Fruit fly (Drosophila melanogaster) whole organism, embryonic: ENCODE results near the gene Chd64.

ENCODE experiments used
- Bdp1 ChIP-seq: fragments of 200-800 bp; sonication (Bioruptor generic); optimal IDR thresholded peaks from 3 replicates; lab custom pipeline; 2016; ENCODE audit warnings: missing biosample characterization, missing genetic modification characterization
- CG10565 ChIP-seq: fragments of 200-800 bp; sonication (Bioruptor generic); optimal IDR thresholded peaks from 3 replicates; lab custom pipeline; 2016; ENCODE audit warnings: missing biosample characterization, mild to moderate bottlenecking, missing genetic modification characterization
- CG11456 ChIP-seq: fragments of 200-800 bp; sonication (Bioruptor generic); IDR thresholded peaks from 3 replicates; pipeline ENCODE4 v1.3.6; 2022; ENCODE audit warnings: missing biosample characterization, missing genetic modification characterization
- CG12104 ChIP-seq: fragments of 200-800 bp; sonication (Bioruptor generic); optimal IDR thresholded peaks from 3 replicates; lab custom pipeline; 2016; ENCODE audit warnings: missing biosample characterization, missing genetic modification characterization
- CG14441 ChIP-seq: fragments of 200-800 bp; sonication (Bioruptor generic); IDR thresholded peaks from 2 replicates; pipeline ENCODE4 v1.3.6; 2022; ENCODE audit warnings: missing biosample characterization, missing genetic modification characterization
- CG18262 ChIP-seq: fragments of 200-800 bp; optimal IDR thresholded peaks from 3 replicates; lab custom pipeline; 2019; ENCODE audit warnings: missing biosample characterization, mild to moderate bottlenecking, missing genetic modification characterization, moderate library complexity
- CG18599 ChIP-seq: fragments of 200-800 bp; sonication (Bioruptor generic); optimal IDR thresholded peaks from 3 replicates; lab custom pipeline; 2017; ENCODE audit warnings: missing biosample characterization, missing genetic modification characterization, mild to moderate bottlenecking, moderate library complexity, missing genetic modification reagents
- CG30403 ChIP-seq: fragments of 200-800 bp; sonication (Bioruptor generic); optimal IDR thresholded peaks from 3 replicates; lab custom pipeline; 2016; ENCODE audit warnings: missing biosample characterization, missing genetic modification characterization
- CG4730 ChIP-seq: fragments of 200-800 bp; sonication (Bioruptor generic); IDR thresholded peaks from 2 replicates; pipeline ENCODE4 v1.3.6; 2022; ENCODE audit warnings: missing biosample characterization, missing genetic modification characterization
- CG6175 ChIP-seq: fragments of 200-800 bp; sonication (Bioruptor generic); IDR thresholded peaks from 3 replicates; pipeline ENCODE4 v1.3.6; 2022; ENCODE audit warnings: missing biosample characterization, missing genetic modification characterization
- CG7745 ChIP-seq: fragments of 200-800 bp; sonication (Bioruptor generic); optimal IDR thresholded peaks from 2 replicates; lab custom pipeline; 2018; ENCODE audit warnings: missing biosample characterization, mild to moderate bottlenecking, missing genetic modification characterization, moderate library complexity
- CG8089 ChIP-seq: fragments of 200-800 bp; sonication (Bioruptor generic); optimal IDR thresholded peaks from 3 replicates; lab custom pipeline; 2016; ENCODE audit warnings: missing biosample characterization, missing genetic modification characterization
- CG8478 ChIP-seq: fragments of >200 bp; optimal IDR thresholded peaks from 2 replicates; lab custom pipeline; 2018
- CG8924 ChIP-seq: fragments of 200-800 bp; optimal IDR thresholded peaks from 3 replicates; lab custom pipeline; 2019; ENCODE audit warnings: missing biosample characterization, mild to moderate bottlenecking, missing genetic modification characterization, moderate library complexity
- Chrac-16 ChIP-seq: fragments of 200-800 bp; sonication (Bioruptor generic); optimal IDR thresholded peaks from 3 replicates; lab custom pipeline; 2016; ENCODE audit warnings: missing biosample characterization, missing genetic modification characterization
- CkIIα-i1 ChIP-seq: fragments of 200-800 bp; sonication (Bioruptor generic); IDR thresholded peaks from 2 replicates; pipeline ENCODE4 v1.3.6; 2022; ENCODE audit warnings: missing biosample characterization, missing genetic modification characterization
- D19B ChIP-seq: fragments of 200-800 bp; sonication (Bioruptor generic); optimal IDR thresholded peaks from 2 replicates; lab custom pipeline; 2017; ENCODE audit warnings: missing biosample characterization, mild to moderate bottlenecking, missing genetic modification characterization
- Dad ChIP-seq: fragments of 200-800 bp; sonication (Bioruptor generic); optimal IDR thresholded peaks from 3 replicates; lab custom pipeline; 2016; ENCODE audit warnings: missing biosample characterization, missing genetic modification characterization
- Deaf1 ChIP-seq: fragments of 200-800 bp; optimal IDR thresholded peaks from 3 replicates; lab custom pipeline; 2019; ENCODE audit warnings: missing biosample characterization, mild to moderate bottlenecking, missing genetic modification characterization, moderate library complexity
- Dek ChIP-seq: fragments of 200-800 bp; sonication (Bioruptor generic); optimal IDR thresholded peaks from 3 replicates; lab custom pipeline; 2019; ENCODE audit warnings: missing biosample characterization, mild to moderate bottlenecking, missing genetic modification characterization, moderate library complexity
- Dp ChIP-seq: fragments of 200-800 bp; sonication (Bioruptor generic); optimal IDR thresholded peaks from 2 replicates; lab custom pipeline; 2018; ENCODE audit warnings: missing biosample characterization, mild to moderate bottlenecking, missing genetic modification characterization, moderate library complexity
- ERR ChIP-seq: fragments of 200-800 bp; sonication (Bioruptor generic); optimal IDR thresholded peaks from 2 replicates; lab custom pipeline; 2016; ENCODE audit warnings: missing biosample characterization, missing genetic modification characterization
- Fer2 ChIP-seq: fragments of 200-800 bp; sonication (Bioruptor generic); optimal IDR thresholded peaks from 2 replicates; lab custom pipeline; 2018; ENCODE audit warnings: missing biosample characterization, mild to moderate bottlenecking, missing genetic modification characterization, moderate library complexity
- Hr3 ChIP-seq: fragments of 200-800 bp; sonication (Bioruptor generic); optimal IDR thresholded peaks from 3 replicates; lab custom pipeline; 2016; ENCODE audit warnings: missing biosample characterization, missing genetic modification characterization
- Oli ChIP-seq: fragments of 200-800 bp; sonication (Bioruptor generic); optimal IDR thresholded peaks from 2 replicates; lab custom pipeline; 2018; ENCODE audit warnings: missing biosample characterization, mild to moderate bottlenecking, missing genetic modification characterization, moderate library complexity
- Optix ChIP-seq: fragments of 200-800 bp; sonication (Bioruptor generic); IDR thresholded peaks from 3 replicates; pipeline ENCODE4 v1.3.6; 2022; ENCODE audit warnings: missing biosample characterization, missing genetic modification characterization
- PHDP ChIP-seq: fragments of 200-800 bp; sonication (Bioruptor generic); optimal IDR thresholded peaks from 3 replicates; lab custom pipeline; 2018; ENCODE audit warnings: missing biosample characterization, mild to moderate bottlenecking, missing genetic modification characterization, moderate library complexity
- Sry-δ ChIP-seq: fragments of 200-800 bp; sonication (Bioruptor generic); optimal IDR thresholded peaks from 2 replicates; lab custom pipeline; 2016; ENCODE audit warnings: missing biosample characterization, missing genetic modification characterization
- al ChIP-seq: fragments of 200-800 bp; sonication (Bioruptor generic); IDR thresholded peaks from 2 replicates; pipeline ENCODE4 v1.3.6; 2022; ENCODE audit warnings: missing biosample characterization, missing genetic modification characterization
- aop ChIP-seq: fragments of 200-800 bp; sonication (Bioruptor generic); IDR thresholded peaks from 2 replicates; pipeline ENCODE4 v1.3.6; 2022; ENCODE audit warnings: missing biosample characterization, missing genetic modification characterization
- ash1 ChIP-seq: fragments of 200-800 bp; sonication (Bioruptor generic); optimal IDR thresholded peaks from 2 replicates; lab custom pipeline; 2018; ENCODE audit warnings: missing biosample characterization, mild to moderate bottlenecking, missing genetic modification characterization
- ato ChIP-seq: fragments of 200-800 bp; sonication (Bioruptor generic); IDR thresholded peaks from 2 replicates; pipeline ENCODE4 v1.3.6; 2022; ENCODE audit warnings: missing biosample characterization, missing genetic modification characterization; ENCODE audit not compliant: partially characterized antibody
- crol ChIP-seq: fragments of 200-800 bp; sonication (Bioruptor generic); IDR thresholded peaks from 2 replicates; pipeline ENCODE4 v1.3.6; 2022; ENCODE audit warnings: missing biosample characterization, missing genetic modification characterization
- dimm ChIP-seq: fragments of 200-800 bp; sonication (Bioruptor generic); IDR thresholded peaks from 2 replicates; pipeline ENCODE4 v1.3.6; 2022; ENCODE audit warnings: missing biosample characterization, missing genetic modification characterization
- dmrt11E ChIP-seq: fragments of 200-800 bp; sonication (Bioruptor generic); optimal IDR thresholded peaks from 3 replicates; lab custom pipeline; 2018; ENCODE audit warnings: missing biosample characterization, mild to moderate bottlenecking, missing genetic modification characterization, moderate library complexity
- fru ChIP-seq: fragments of >200 bp; optimal IDR thresholded peaks from 2 replicates; lab custom pipeline; 2017
- grn ChIP-seq: fragments of 200-800 bp; sonication (Bioruptor generic); optimal IDR thresholded peaks from 3 replicates; lab custom pipeline; 2017; ENCODE audit warnings: missing biosample characterization, missing genetic modification characterization
- lab ChIP-seq: fragments of 200-800 bp; sonication (Bioruptor generic); optimal IDR thresholded peaks from 3 replicates; lab custom pipeline; 2017; ENCODE audit warnings: missing biosample characterization, missing genetic modification characterization, mild to moderate bottlenecking, moderate library complexity, missing genetic modification reagents
- lola ChIP-seq, 3 experiments: fragments of >200 bp in 2 of 3; fragments of 200-800 bp in 1 of 3; sonication (Bioruptor generic) in 1 of 3; optimal IDR thresholded peaks; 2 replicates each; lab custom pipeline; 2017 to 2019; ENCODE audit warnings: missing biosample characterization in 3 of 3, missing genetic modification characterization in 3 of 3, mild to moderate bottlenecking in 1 of 3, moderate library complexity in 1 of 3
- maf-S ChIP-seq: fragments of 200-800 bp; sonication (Bioruptor generic); optimal IDR thresholded peaks from 2 replicates; lab custom pipeline; 2016; ENCODE audit warnings: missing biosample characterization, missing genetic modification characterization
- nmo ChIP-seq: fragments of 200-800 bp; sonication (Bioruptor generic); optimal IDR thresholded peaks from 2 replicates; lab custom pipeline; 2018; ENCODE audit warnings: missing biosample characterization, mild to moderate bottlenecking, missing genetic modification characterization, moderate library complexity
- nom ChIP-seq: fragments of 200-800 bp; sonication (Bioruptor generic); optimal IDR thresholded peaks from 2 replicates; lab custom pipeline; 2017; ENCODE audit warnings: missing biosample characterization, missing genetic modification characterization, mild to moderate bottlenecking, moderate library complexity, missing genetic modification reagents
- pum ChIP-seq: fragments of 200-800 bp; sonication (Bioruptor generic); optimal IDR thresholded peaks from 2 replicates; lab custom pipeline; 2016; ENCODE audit warnings: missing biosample characterization, missing genetic modification characterization
- ranshi ChIP-seq: fragments of 200-800 bp; sonication (Bioruptor generic); IDR thresholded peaks from 2 replicates; pipeline ENCODE4 v1.3.6; 2022; ENCODE audit warnings: missing biosample characterization, missing genetic modification characterization
- repo ChIP-seq: fragments of 200-800 bp; sonication (Bioruptor generic); optimal IDR thresholded peaks from 2 replicates; lab custom pipeline; 2016; ENCODE audit warnings: missing biosample characterization, missing genetic modification characterization
- sd ChIP-seq: fragments of 200-800 bp; sonication (Bioruptor generic); optimal IDR thresholded peaks from 3 replicates; lab custom pipeline; 2018; ENCODE audit warnings: missing biosample characterization, mild to moderate bottlenecking, missing genetic modification characterization, moderate library complexity
- slou ChIP-seq: fragments of 200-800 bp; sonication (Bioruptor generic); optimal IDR thresholded peaks from 3 replicates; lab custom pipeline; 2016; ENCODE audit warnings: missing biosample characterization, missing genetic modification characterization
- trh ChIP-seq: fragments of 200-800 bp; sonication (Bioruptor generic); optimal IDR thresholded peaks from 2 replicates; lab custom pipeline; 2016; ENCODE audit warnings: missing biosample characterization, missing genetic modification characterization
- tup ChIP-seq: fragments of 200-800 bp; sonication (Bioruptor generic); optimal IDR thresholded peaks from 2 replicates; lab custom pipeline; 2016; ENCODE audit warnings: missing biosample characterization, mild to moderate bottlenecking, missing genetic modification characterization, moderate library complexity
- wek ChIP-seq: fragments of 200-800 bp; sonication (Bioruptor generic); optimal IDR thresholded peaks from 3 replicates; lab custom pipeline; 2018; ENCODE audit warnings: missing biosample characterization, mild to moderate bottlenecking, missing genetic modification characterization, moderate library complexity

Gene Chd64

dm6 chr3L:4108844-4109494, 13.2 kb downstream of the Chd64 start (continued):
- TF ChIP-seq CG8089 (GFP tag; lab: Kevin White, UChicago) (peak; percentile 34), CG18599 (GFP tag; lab: Kevin White, UChicago) (peak; percentile 74), PHDP (peak; percentile 75), Fer2 (tag; lab: Kevin White, UChicago) (peak; percentile 30), Dek (tag; lab: Kevin White, UChicago) (peak; percentile 64), lola (GFP tag; optimal IDR thresholded peaks at IDR 0.05; lab: Kevin White, UChicago) (peak in 1 of 3 experiments; percentile 80), Sry-δ (GFP tag; lab: Kevin White, UChicago) (no peak), grn (GFP tag; lab: Kevin White, UChicago) (no peak), Hr3 (GFP tag; lab: Kevin White, UChicago) (peak; percentile 69), ranshi (GFP tag; lab: Robert Waterston, UW) (0 out of 2 replicates have a peak, but pooled peaks have one; percentile 36), Bdp1 (GFP tag; lab: Kevin White, UChicago) (peak; percentile 21), CG12104 (GFP tag; lab: Kevin White, UChicago) (peak; percentile 82), CG8478 (lab: Kevin White, UChicago) (no peak), CG14441 (peak; percentile 58), al (GFP tag; lab: Robert Waterston, UW) (0 out of 2 replicates have a peak, but pooled peaks have one; percentile 18), Dad (GFP tag; lab: Kevin White, UChicago) (peak; percentile 52), CG8924 (tag; lab: Kevin White, UChicago) (peak; percentile 84), tup (GFP tag; lab: Kevin White, UChicago) (peak; percentile 9), D19B (GFP tag; lab: Kevin White, UChicago) (peak; percentile 60), dimm (GFP tag; lab: Robert Waterston, UW) (0 out of 2 replicates have a peak, but pooled peaks have one; percentile 3), dmrt11E (tag; lab: Kevin White, UChicago) (peak; percentile 75), trh (GFP tag; lab: Kevin White, UChicago) (no peak), pum (GFP tag; lab: Kevin White, UChicago) (peak; percentile 62), CG4730 (GFP tag; lab: Robert Waterston, UW) (no peak), CG30403 (GFP tag; lab: Kevin White, UChicago) (peak; percentile 79), CG11456 (GFP tag; lab: Robert Waterston, UW) (peak; percentile 39; the same call in 1 of the 3 replicates), CkIIα-i1 (no peak), ERR (no peak), lab (GFP tag; lab: Kevin White, UChicago) (peak; percentile 77), slou (GFP tag; lab: Kevin White, UChicago) (peak; percentile 20), maf-S (GFP tag; lab: Kevin White, UChicago) (peak; percentile 35), ash1 (GFP tag; lab: Kevin White, UChicago) (no peak), nmo (GFP tag; lab: Kevin White, UChicago) (peak; percentile 84), Optix (GFP tag; lab: Robert Waterston, UW) (peak; percentile 15; the same call in 1 of the 3 replicates), Dp (no peak), Deaf1 (tag; lab: Kevin White, UChicago) (peak; percentile 40), crol (GFP tag; lab: Robert Waterston, UW) (no peak), ato (GFP tag; lab: Robert Waterston, UW) (no peak), fru (lab: Kevin White, UChicago) (no peak), CG6175 (GFP tag; lab: Robert Waterston, UW) (0 out of 3 replicates have a peak, but pooled peaks have one; percentile 41), repo (GFP tag; lab: Kevin White, UChicago) (peak; percentile 33), CG18262 (tag; lab: Kevin White, UChicago) (peak; percentile 84), CG7745 (tag; lab: Kevin White, UChicago) (no peak), aop (GFP tag; lab: Robert Waterston, UW) (no peak), wek (GFP tag; lab: Kevin White, UChicago) (no peak), sd (peak; percentile 81), CG10565 (peak; percentile 2), nom (GFP tag; lab: Kevin White, UChicago) (no peak), Chrac-16 (GFP tag; lab: Kevin White, UChicago) (peak; percentile 65), Oli (tag; lab: Kevin White, UChicago) (peak; percentile 83)
